Fruit fly (Drosophila melanogaster) whole organism, embryonic: ENCODE measurements around the gene Pcif1.

Experiments
- Atf-2 ChIP-seq: fragments of 200-800 bp; sonication (Bioruptor generic); optimal IDR thresholded peaks from 2 replicates; lab custom pipeline; 2016; ENCODE audit warnings: missing biosample characterization, missing genetic modification characterization
- CG10274 ChIP-seq: fragments of 200-800 bp; sonication (Bioruptor generic); optimal IDR thresholded peaks from 3 replicates; lab custom pipeline; 2017; ENCODE audit warnings: missing biosample characterization, mild to moderate bottlenecking, missing genetic modification characterization
- CG10565 ChIP-seq: fragments of 200-800 bp; sonication (Bioruptor generic); optimal IDR thresholded peaks from 3 replicates; lab custom pipeline; 2016; ENCODE audit warnings: missing biosample characterization, mild to moderate bottlenecking, missing genetic modification characterization
- CG12391 ChIP-seq: fragments of 200-800 bp; sonication (Bioruptor generic); optimal IDR thresholded peaks from 3 replicates; lab custom pipeline; 2018; ENCODE audit warnings: missing biosample characterization, mild to moderate bottlenecking, missing genetic modification characterization, moderate library complexity
- CG12659 ChIP-seq: fragments of 200-800 bp; sonication (Bioruptor generic); optimal IDR thresholded peaks from 3 replicates; lab custom pipeline; 2017; ENCODE audit warnings: mild to moderate bottlenecking, missing biosample characterization, missing genetic modification reagents, missing genetic modification characterization
- CG12744 ChIP-seq: fragments of 200-800 bp; sonication (Bioruptor generic); optimal IDR thresholded peaks from 2 replicates; lab custom pipeline; 2016; ENCODE audit warnings: missing biosample characterization, missing genetic modification characterization
- CG13775 ChIP-seq: fragments of 200-800 bp; sonication (Bioruptor generic); optimal IDR thresholded peaks from 3 replicates; lab custom pipeline; 2017; ENCODE audit warnings: missing biosample characterization, mild to moderate bottlenecking, missing genetic modification characterization
- CG15269 ChIP-seq: fragments of 200-800 bp; sonication (Bioruptor generic); optimal IDR thresholded peaks from 2 replicates; lab custom pipeline; 2018; ENCODE audit warnings: missing biosample characterization, mild to moderate bottlenecking, missing genetic modification characterization, moderate library complexity
- CG17186 ChIP-seq: fragments of 200-800 bp; sonication (Bioruptor generic); optimal IDR thresholded peaks from 3 replicates; lab custom pipeline; 2017; ENCODE audit warnings: missing biosample characterization, missing genetic modification reagents, missing genetic modification characterization
- CG17359 ChIP-seq: fragments of 200-800 bp; sonication (Bioruptor generic); optimal IDR thresholded peaks from 3 replicates; lab custom pipeline; 2018; ENCODE audit warnings: missing biosample characterization, mild to moderate bottlenecking, missing genetic modification characterization, moderate library complexity
- CG17385 ChIP-seq: fragments of 200-800 bp; sonication (Bioruptor generic); optimal IDR thresholded peaks from 3 replicates; lab custom pipeline; 2018; ENCODE audit warnings: missing biosample characterization, mild to moderate bottlenecking, missing genetic modification characterization
- CG2129 ChIP-seq: fragments of 200-800 bp; sonication (Bioruptor generic); IDR thresholded peaks from 2 replicates; pipeline ENCODE4 v1.3.6; 2022; ENCODE audit warnings: missing biosample characterization, missing genetic modification characterization; ENCODE audit not compliant: partially characterized antibody
- CG30403 ChIP-seq: fragments of 200-800 bp; sonication (Bioruptor generic); optimal IDR thresholded peaks from 3 replicates; lab custom pipeline; 2016; ENCODE audit warnings: missing biosample characterization, missing genetic modification characterization
- CG31365 ChIP-seq: fragments of 200-800 bp; sonication (Bioruptor generic); optimal IDR thresholded peaks from 2 replicates; lab custom pipeline; 2018; ENCODE audit warnings: missing biosample characterization, mild to moderate bottlenecking, missing genetic modification characterization
- CG32532 ChIP-seq: fragments of 200-800 bp; sonication (Bioruptor generic); IDR thresholded peaks from 2 replicates; pipeline ENCODE4 v1.3.6; 2022; ENCODE audit warnings: missing biosample characterization, missing genetic modification characterization
- CG3995 ChIP-seq: fragments of 200-800 bp; sonication (Bioruptor generic); optimal IDR thresholded peaks from 3 replicates; lab custom pipeline; 2016; ENCODE audit warnings: missing biosample characterization, missing genetic modification characterization
- CG6175 ChIP-seq: fragments of 200-800 bp; sonication (Bioruptor generic); IDR thresholded peaks from 3 replicates; pipeline ENCODE4 v1.3.6; 2022; ENCODE audit warnings: missing biosample characterization, missing genetic modification characterization
- CG6272 ChIP-seq: fragments of 200-800 bp; sonication (Bioruptor generic); IDR thresholded peaks from 2 replicates; pipeline ENCODE4 v1.3.6; 2022; ENCODE audit warnings: missing biosample characterization, missing genetic modification characterization
- CG6689 ChIP-seq: fragments of 200-800 bp; sonication (Bioruptor generic); IDR thresholded peaks from 2 replicates; pipeline ENCODE4 v1.3.6; 2022; ENCODE audit warnings: missing biosample characterization, missing genetic modification characterization
- CG7357 ChIP-seq: fragments of 200-800 bp; sonication (Bioruptor generic); IDR thresholded peaks from 3 replicates; pipeline ENCODE4 v1.3.6; 2022; ENCODE audit warnings: missing biosample characterization, missing genetic modification characterization
- CG8944 ChIP-seq: fragments of 200-800 bp; sonication (Bioruptor generic); optimal IDR thresholded peaks from 3 replicates; lab custom pipeline; 2016; ENCODE audit warnings: missing biosample characterization, missing genetic modification characterization
- CG9437 ChIP-seq: fragments of 200-800 bp; sonication (Bioruptor generic); optimal IDR thresholded peaks from 2 replicates; lab custom pipeline; 2018; ENCODE audit warnings: missing biosample characterization, mild to moderate bottlenecking, missing genetic modification characterization
- CTCF ChIP-seq: fragments of 200-800 bp; sonication (Bioruptor generic); optimal IDR thresholded peaks from 2 replicates; lab custom pipeline; 2017; ENCODE audit warnings: missing biosample characterization, mild to moderate bottlenecking, missing genetic modification characterization, moderate library complexity
- H15 ChIP-seq: fragments of 200-800 bp; sonication (Bioruptor generic); IDR thresholded peaks from 3 replicates; pipeline ENCODE4 v1.3.6; 2022; ENCODE audit warnings: missing biosample characterization, missing genetic modification characterization
- Hr51 ChIP-seq, 2 experiments: fragments of 200-800 bp; sonication (Bioruptor generic); optimal IDR thresholded peaks; 2 replicates in 1 of 2; 3 replicates in 1 of 2; lab custom pipeline; 2016 to 2018; ENCODE audit warnings: missing biosample characterization in 2 of 2, missing genetic modification characterization in 2 of 2, mild to moderate bottlenecking in 1 of 2, moderate library complexity in 1 of 2
- Med ChIP-seq: fragments of 200-800 bp; sonication (Bioruptor generic); peaks from one replicate; lab custom pipeline; 2016; ENCODE audit warnings: missing biosample characterization, missing genetic modification characterization, mild to moderate bottlenecking, inconsistent platforms, moderate library complexity
- Meics ChIP-seq: fragments of 200-800 bp; sonication (Bioruptor generic); optimal IDR thresholded peaks from 2 replicates; lab custom pipeline; 2017; ENCODE audit warnings: missing biosample characterization, mild to moderate bottlenecking, missing genetic modification characterization
- Myb ChIP-seq: fragments of 200-800 bp; sonication (Bioruptor generic); optimal IDR thresholded peaks from 2 replicates; lab custom pipeline; 2016; ENCODE audit warnings: missing biosample characterization, missing genetic modification characterization
- NC2β ChIP-seq: fragments of 200-800 bp; sonication (Bioruptor generic); optimal IDR thresholded peaks from 2 replicates; lab custom pipeline; 2016; ENCODE audit warnings: missing biosample characterization, missing genetic modification characterization
- NfI ChIP-seq: fragments of 200-800 bp; sonication (Bioruptor generic); optimal IDR thresholded peaks from 3 replicates; lab custom pipeline; 2018; ENCODE audit warnings: missing biosample characterization, mild to moderate bottlenecking, missing genetic modification characterization, moderate library complexity
- Oaz ChIP-seq: fragments of 200-800 bp; sonication (Bioruptor generic); IDR thresholded peaks from 2 replicates; pipeline ENCODE4 v1.3.6; 2022; ENCODE audit warnings: missing biosample characterization, missing genetic modification characterization
- Pdp1 ChIP-seq, 2 experiments: fragments of 200-800 bp; sonication (Bioruptor generic); optimal IDR thresholded peaks; 3 replicates each; lab custom pipeline; 2016; ENCODE audit warnings: missing biosample characterization in 2 of 2, missing genetic modification characterization in 2 of 2, mild to moderate bottlenecking in 1 of 2, moderate library complexity in 1 of 2
- Ravus ChIP-seq: fragments of 200-800 bp; sonication (Bioruptor generic); IDR thresholded peaks from 2 replicates; pipeline ENCODE4 v1.3.6; 2022; ENCODE audit warnings: missing biosample characterization, missing genetic modification characterization
- Trl ChIP-seq, 3 experiments: fragments of >200 bp in 2 of 3; fragments of 200-800 bp in 1 of 3; sonication (Bioruptor generic) in 1 of 3; optimal IDR thresholded peaks; 2 replicates in 1 of 3; 3 replicates in 2 of 3; lab custom pipeline; 2016 to 2017; ENCODE audit warnings: missing biosample characterization in 1 of 3, missing genetic modification characterization in 1 of 3
- Xbp1 ChIP-seq: fragments of 200-800 bp; sonication (Bioruptor generic); optimal IDR thresholded peaks from 3 replicates; lab custom pipeline; 2016; ENCODE audit warnings: missing biosample characterization, mild to moderate bottlenecking, missing genetic modification characterization
- ato ChIP-seq: fragments of 200-800 bp; sonication (Bioruptor generic); IDR thresholded peaks from 2 replicates; pipeline ENCODE4 v1.3.6; 2022; ENCODE audit warnings: missing biosample characterization, missing genetic modification characterization; ENCODE audit not compliant: partially characterized antibody
- bcd ChIP-seq: fragments of 200-800 bp; sonication (Bioruptor generic); optimal IDR thresholded peaks from 2 replicates; lab custom pipeline; 2017; ENCODE audit warnings: missing biosample characterization, mild to moderate bottlenecking, missing genetic modification characterization
- dati ChIP-seq: fragments of 200-800 bp; sonication (Bioruptor generic); IDR thresholded peaks from 2 replicates; pipeline ENCODE4 v1.3.6; 2022; ENCODE audit warnings: missing biosample characterization, missing genetic modification characterization
- ems ChIP-seq: fragments of 200-800 bp; sonication (Bioruptor generic); optimal IDR thresholded peaks from 3 replicates; lab custom pipeline; 2016; ENCODE audit warnings: missing biosample characterization, missing genetic modification characterization
- fd102C ChIP-seq: fragments of 200-800 bp; sonication (Bioruptor generic); optimal IDR thresholded peaks from 2 replicates; lab custom pipeline; 2018; ENCODE audit warnings: missing biosample characterization, mild to moderate bottlenecking, missing genetic modification characterization, moderate library complexity
- gfzf ChIP-seq: fragments of 200-800 bp; sonication (Bioruptor generic); optimal IDR thresholded peaks from 2 replicates; lab custom pipeline; 2016; ENCODE audit warnings: missing biosample characterization, mild to moderate bottlenecking, missing genetic modification characterization, moderate library complexity
- pho ChIP-seq: fragments of 200-800 bp; sonication (Bioruptor generic); optimal IDR thresholded peaks from 2 replicates; lab custom pipeline; 2016; ENCODE audit warnings: missing biosample characterization, missing genetic modification characterization
- slou ChIP-seq: fragments of 200-800 bp; sonication (Bioruptor generic); optimal IDR thresholded peaks from 3 replicates; lab custom pipeline; 2016; ENCODE audit warnings: missing biosample characterization, missing genetic modification characterization
- slp2 ChIP-seq: fragments of 200-800 bp; sonication (Bioruptor generic); optimal IDR thresholded peaks from 2 replicates; lab custom pipeline; 2016; ENCODE audit warnings: missing biosample characterization, missing genetic modification characterization
- tgo ChIP-seq: fragments of 200-800 bp; sonication (Bioruptor generic); IDR thresholded peaks from 3 replicates; pipeline ENCODE4 v1.3.6; 2022; ENCODE audit warnings: missing biosample characterization, missing genetic modification characterization
- tio ChIP-seq: fragments of 200-800 bp; sonication (Bioruptor generic); optimal IDR thresholded peaks from 2 replicates; lab custom pipeline; 2017; ENCODE audit warnings: missing biosample characterization, missing genetic modification characterization, inconsistent platforms
- twi ChIP-seq: fragments of 200-800 bp; optimal IDR thresholded peaks from 2 replicates; lab custom pipeline; 2019; ENCODE audit warnings: missing biosample characterization, mild to moderate bottlenecking, missing genetic modification characterization, moderate library complexity
- vvl ChIP-seq: fragments of 200-800 bp; sonication (Bioruptor generic); IDR thresholded peaks from 2 replicates; pipeline ENCODE4 v1.3.6; 2022; ENCODE audit warnings: missing biosample characterization, missing genetic modification characterization

The Pcif1 gene

dm6 chr3L:20778224-20779063, 7.6 kb downstream of the Pcif1 start, which contains the start of the genes Pex16 and Pex14:
Gene Pex16, minus strand, starts transcription at chr3L:20778264.
Gene Pex14, plus strand, starts transcription at chr3L:20778799.
- TF ChIP-seq bcd (GFP tag; lab: Kevin White, UChicago) (peak; percentile 73), CG30403 (peak; percentile 84), CG8944 (GFP tag; lab: Kevin White, UChicago) (peak; percentile 84), Xbp1 (GFP tag; lab: Kevin White, UChicago) (peak; percentile 88), pho (peak; percentile 87), H15 (0 out of 3 replicates have a peak, but pooled peaks have one; percentile 52), CG13775 (GFP tag; lab: Kevin White, UChicago) (peak; percentile 75), CG2129 (no peak), CTCF (GFP tag; lab: Kevin White, UChicago) (no peak), fd102C (GFP tag; lab: Kevin White, UChicago) (no peak), CG7357 (GFP tag; lab: Robert Waterston, UW) (peak; percentile 40; the same call in 1 of the 3 replicates), CG12744 (GFP tag; lab: Kevin White, UChicago) (peak; percentile 54), NfI (GFP tag; lab: Kevin White, UChicago) (peak; percentile 69), Meics (GFP tag; lab: Kevin White, UChicago) (peak; percentile 74), vvl (GFP tag; lab: Robert Waterston, UW) (peak; percentile 78; the same call in 1 of the 2 replicates), CG10565 (GFP tag; lab: Kevin White, UChicago) (no peak), CG3995 (GFP tag; lab: Kevin White, UChicago) (peak; percentile 42), CG6175 (GFP tag; lab: Robert Waterston, UW) (peak; percentile 58; the same call in 1 of the 3 replicates), CG6272 (peak; percentile 54; the same call in 1 of the 2 replicates), Atf-2 (GFP tag; lab: Kevin White, UChicago) (peak; percentile 72), CG6689 (GFP tag; lab: Robert Waterston, UW) (peak; percentile 99), Oaz (GFP tag; lab: Robert Waterston, UW) (peak; percentile 52), ato (GFP tag; lab: Robert Waterston, UW) (no peak), ems (peak; percentile 42), twi (tag; lab: Kevin White, UChicago) (peak; percentile 42), tgo (GFP tag; lab: Robert Waterston, UW) (peak; percentile 73), CG17385 (peak; percentile 30), CG10274 (GFP tag; lab: Kevin White, UChicago) (peak; percentile 38), NC2β (peak; percentile 24), Med (GFP tag; lab: Kevin White, UChicago) (peak; percentile 96), CG17359 (peak; percentile 60), dati (no peak), slou (GFP tag; lab: Kevin White, UChicago) (peak; percentile 48), Trl (optimal IDR thresholded peaks at IDR 0.05; lab: Kevin White, UChicago) (no peak), Trl (GFP tag; optimal IDR thresholded peaks at IDR 0.05; lab: Kevin White, UChicago) (peak; percentile 78), CG12659 (GFP tag; lab: Kevin White, UChicago) (peak; percentile 56), Ravus (no peak; the same call in 1 of the 2 replicates), CG9437 (GFP tag; lab: Kevin White, UChicago) (peak; percentile 100), tio (no peak), CG15269 (tag; lab: Kevin White, UChicago) (peak; percentile 68), Pdp1 (GFP tag; optimal IDR thresholded peaks at IDR 0.05; lab: Kevin White, UChicago) (peak; percentile 68 to 82), CG12391 (tag; lab: Kevin White, UChicago) (peak; percentile 79), CG31365 (tag; lab: Kevin White, UChicago) (peak; percentile 2), Myb (peak; percentile 66), slp2 (GFP tag; lab: Kevin White, UChicago) (peak; percentile 57), CG17186 (GFP tag; lab: Kevin White, UChicago) (peak; percentile 36), CG32532 (peak; percentile 82), gfzf (peak; percentile 86), Hr51 (GFP tag; optimal IDR thresholded peaks at IDR 0.05; lab: Kevin White, UChicago) (peak in 1 of 2 experiments; percentile 70)
